Fruit fly (Drosophila melanogaster) whole organism, embryonic: ENCODE data around the gene AstA-R1.
A peak's percentile ranks its signal among the peaks of the same experiment; 100 is the strongest.

ENCODE experiments used
- Bdp1 ChIP-seq: fragments of 200-800 bp; sonication (Bioruptor generic); optimal IDR thresholded peaks from 3 replicates; lab custom pipeline; 2016; ENCODE audit warnings: missing biosample characterization, missing genetic modification characterization
- CG10274 ChIP-seq: fragments of 200-800 bp; sonication (Bioruptor generic); optimal IDR thresholded peaks from 3 replicates; lab custom pipeline; 2017; ENCODE audit warnings: missing biosample characterization, mild to moderate bottlenecking, missing genetic modification characterization
- CG10543 ChIP-seq: fragments of 200-800 bp; sonication (Bioruptor generic); optimal IDR thresholded peaks from 3 replicates; lab custom pipeline; 2017; ENCODE audit warnings: missing biosample characterization, mild to moderate bottlenecking, missing genetic modification characterization, moderate library complexity
- CG11504 ChIP-seq: fragments of 200-800 bp; sonication (Bioruptor generic); optimal IDR thresholded peaks from 3 replicates; lab custom pipeline; 2019; ENCODE audit warnings: missing biosample characterization, mild to moderate bottlenecking, missing genetic modification characterization, moderate library complexity
- CG13123 ChIP-seq: fragments of 200-800 bp; sonication (Bioruptor generic); optimal IDR thresholded peaks from 2 replicates; lab custom pipeline; 2016; ENCODE audit warnings: missing biosample characterization, missing genetic modification characterization
- CG14014 ChIP-seq: fragments of 200-800 bp; sonication (Bioruptor generic); IDR thresholded peaks from 2 replicates; pipeline ENCODE4 v1.3.6; 2022; ENCODE audit warnings: missing biosample characterization, missing genetic modification characterization
- CG14667 ChIP-seq: fragments of 200-800 bp; sonication (Bioruptor generic); IDR thresholded peaks from 2 replicates; pipeline ENCODE4 v1.3.6; 2022; ENCODE audit warnings: missing biosample characterization, missing genetic modification characterization
- CG16813 ChIP-seq: fragments of 200-800 bp; sonication (Bioruptor generic); IDR thresholded peaks from 3 replicates; pipeline ENCODE4 v1.3.6; 2022; ENCODE audit warnings: missing biosample characterization, missing genetic modification characterization; ENCODE audit not compliant: partially characterized antibody
- CG17568 ChIP-seq: fragments of 200-800 bp; sonication (Bioruptor generic); optimal IDR thresholded peaks from 2 replicates; lab custom pipeline; 2018; ENCODE audit warnings: missing biosample characterization, mild to moderate bottlenecking, missing genetic modification characterization, moderate library complexity
- CG2199 ChIP-seq: fragments of 200-800 bp; sonication (Bioruptor generic); IDR thresholded peaks from 3 replicates; pipeline ENCODE4 v1.3.6; 2022; ENCODE audit warnings: missing biosample characterization, missing genetic modification characterization
- CG2875 ChIP-seq: fragments of 200-800 bp; sonication (Bioruptor generic); optimal IDR thresholded peaks from 2 replicates; lab custom pipeline; 2017; ENCODE audit warnings: missing biosample characterization, mild to moderate bottlenecking, missing genetic modification characterization, missing genetic modification reagents
- CG30020 ChIP-seq: fragments of 200-800 bp; optimal IDR thresholded peaks from 2 replicates; lab custom pipeline; 2019; ENCODE audit warnings: missing biosample characterization, mild to moderate bottlenecking, missing genetic modification characterization, moderate library complexity
- CG3163 ChIP-seq: fragments of 200-800 bp; sonication (Bioruptor generic); optimal IDR thresholded peaks from 3 replicates; lab custom pipeline; 2016; ENCODE audit warnings: missing biosample characterization, missing genetic modification characterization
- CG3838 ChIP-seq: fragments of 200-800 bp; sonication (Bioruptor generic); optimal IDR thresholded peaks from 3 replicates; lab custom pipeline; 2016; ENCODE audit warnings: missing biosample characterization, missing genetic modification characterization
- CG3847 ChIP-seq: fragments of 200-800 bp; sonication (Bioruptor generic); IDR thresholded peaks from 2 replicates; pipeline ENCODE4 v1.3.6; 2022; ENCODE audit warnings: missing biosample characterization, missing genetic modification characterization
- CG4328 ChIP-seq: fragments of 200-800 bp; sonication (Bioruptor generic); optimal IDR thresholded peaks from 3 replicates; lab custom pipeline; 2017; ENCODE audit warnings: missing biosample characterization, missing genetic modification reagents, missing genetic modification characterization
- CG4707 ChIP-seq: fragments of 200-800 bp; sonication (Bioruptor generic); optimal IDR thresholded peaks from 2 replicates; lab custom pipeline; 2018; ENCODE audit warnings: missing biosample characterization, mild to moderate bottlenecking, missing genetic modification characterization, moderate library complexity
- CG7839 ChIP-seq: fragments of 200-800 bp; sonication (Bioruptor generic); optimal IDR thresholded peaks from 3 replicates; lab custom pipeline; 2018; ENCODE audit warnings: missing biosample characterization, mild to moderate bottlenecking, missing genetic modification characterization, moderate library complexity
- CG8089 ChIP-seq: fragments of 200-800 bp; sonication (Bioruptor generic); optimal IDR thresholded peaks from 3 replicates; lab custom pipeline; 2016; ENCODE audit warnings: missing biosample characterization, missing genetic modification characterization
- CG8944 ChIP-seq: fragments of 200-800 bp; sonication (Bioruptor generic); optimal IDR thresholded peaks from 3 replicates; lab custom pipeline; 2016; ENCODE audit warnings: missing biosample characterization, missing genetic modification characterization
- Chrac-16 ChIP-seq: fragments of 200-800 bp; sonication (Bioruptor generic); optimal IDR thresholded peaks from 3 replicates; lab custom pipeline; 2016; ENCODE audit warnings: missing biosample characterization, missing genetic modification characterization
- CoRest ChIP-seq: fragments of 200-800 bp; sonication (Bioruptor generic); optimal IDR thresholded peaks from 3 replicates; lab custom pipeline; 2018; ENCODE audit warnings: missing biosample characterization, mild to moderate bottlenecking, missing genetic modification characterization, moderate library complexity
- D ChIP-seq, 2 experiments: fragments of 200-800 bp in 1 of 2; fragments of >200 bp in 1 of 2; sonication (Bioruptor generic) in 1 of 2; optimal IDR thresholded peaks; 2 replicates in 1 of 2; 3 replicates in 1 of 2; lab custom pipeline; 2017; ENCODE audit warnings: mild to moderate bottlenecking in 1 of 2, missing biosample characterization in 1 of 2, missing genetic modification characterization in 1 of 2, missing genetic modification reagents in 1 of 2
- Elba2 ChIP-seq: fragments of 200-800 bp; sonication (Bioruptor generic); optimal IDR thresholded peaks from 3 replicates; lab custom pipeline; 2016; ENCODE audit warnings: missing biosample characterization, missing genetic modification characterization
- Fer1 ChIP-seq: fragments of 200-800 bp; sonication (Bioruptor generic); optimal IDR thresholded peaks from 2 replicates; lab custom pipeline; 2017; ENCODE audit warnings: missing biosample characterization, mild to moderate bottlenecking, missing genetic modification characterization
- HLH3B ChIP-seq: fragments of 200-800 bp; sonication (Bioruptor generic); IDR thresholded peaks from 2 replicates; pipeline ENCODE4 v1.3.6; 2022; ENCODE audit warnings: missing biosample characterization, missing genetic modification characterization
- Hr51 ChIP-seq, 2 experiments: fragments of 200-800 bp; sonication (Bioruptor generic); optimal IDR thresholded peaks; 2 replicates in 1 of 2; 3 replicates in 1 of 2; lab custom pipeline; 2016 to 2018; ENCODE audit warnings: missing biosample characterization in 2 of 2, missing genetic modification characterization in 2 of 2, mild to moderate bottlenecking in 1 of 2, moderate library complexity in 1 of 2
- Hr78 ChIP-seq, 2 experiments: fragments of 200-800 bp in 1 of 2; fragments of >200 bp in 1 of 2; sonication (Bioruptor generic) in 1 of 2; optimal IDR thresholded peaks; 2 replicates each; lab custom pipeline; 2017 to 2019; ENCODE audit warnings: missing biosample characterization in 2 of 2, missing genetic modification characterization in 2 of 2, mild to moderate bottlenecking in 1 of 2, moderate library complexity in 1 of 2
- MTF-1 ChIP-seq: fragments of 200-800 bp; sonication (Bioruptor generic); optimal IDR thresholded peaks from 2 replicates; lab custom pipeline; 2018; ENCODE audit warnings: missing biosample characterization, mild to moderate bottlenecking, missing genetic modification characterization, borderline replicate concordance
- NFAT ChIP-seq: fragments of 200-800 bp; sonication (Bioruptor generic); IDR thresholded peaks from 2 replicates; pipeline ENCODE4 v1.3.6; 2022; ENCODE audit warnings: missing biosample characterization, missing genetic modification characterization
- Ravus ChIP-seq: fragments of 200-800 bp; sonication (Bioruptor generic); IDR thresholded peaks from 2 replicates; pipeline ENCODE4 v1.3.6; 2022; ENCODE audit warnings: missing biosample characterization, missing genetic modification characterization
- Rfx ChIP-seq: fragments of 200-800 bp; sonication (Bioruptor generic); IDR thresholded peaks from 2 replicates; pipeline ENCODE4 v1.3.6; 2022; ENCODE audit warnings: missing biosample characterization, missing genetic modification characterization
- bigmax ChIP-seq: fragments of 200-800 bp; sonication (Bioruptor generic); optimal IDR thresholded peaks from 2 replicates; lab custom pipeline; 2018; ENCODE audit warnings: missing biosample characterization, mild to moderate bottlenecking, missing genetic modification characterization
- cg ChIP-seq: fragments of 200-800 bp; sonication (Bioruptor generic); optimal IDR thresholded peaks from 3 replicates; lab custom pipeline; 2019; ENCODE audit warnings: missing biosample characterization, mild to moderate bottlenecking, missing genetic modification characterization, moderate library complexity
- chn ChIP-seq: fragments of 200-800 bp; sonication (Bioruptor generic); optimal IDR thresholded peaks from 2 replicates; lab custom pipeline; 2016; ENCODE audit warnings: missing biosample characterization, missing genetic modification characterization
- dati ChIP-seq: fragments of 200-800 bp; sonication (Bioruptor generic); IDR thresholded peaks from 2 replicates; pipeline ENCODE4 v1.3.6; 2022; ENCODE audit warnings: missing biosample characterization, missing genetic modification characterization
- esg ChIP-seq: fragments of 200-800 bp; sonication (Bioruptor generic); conservative IDR thresholded peaks from 2 replicates; pipeline ENCODE4 v1.3.6; 2022; ENCODE audit warnings: missing biosample characterization, missing genetic modification characterization
- eyg ChIP-seq: fragments of 200-800 bp; sonication (Bioruptor generic); optimal IDR thresholded peaks from 3 replicates; lab custom pipeline; 2016; ENCODE audit warnings: missing biosample characterization, missing genetic modification characterization
- fd3F ChIP-seq: fragments of 200-800 bp; sonication (Bioruptor generic); optimal IDR thresholded peaks from 2 replicates; lab custom pipeline; 2018; ENCODE audit warnings: missing biosample characterization, mild to moderate bottlenecking, missing genetic modification characterization, moderate library complexity
- fd64A ChIP-seq: fragments of 200-800 bp; sonication (Bioruptor generic); optimal IDR thresholded peaks from 3 replicates; lab custom pipeline; 2018; ENCODE audit warnings: missing biosample characterization, mild to moderate bottlenecking, missing genetic modification characterization
- ftz-f1 ChIP-seq: fragments of 200-800 bp; sonication (Bioruptor generic); optimal IDR thresholded peaks from 2 replicates; lab custom pipeline; 2016; ENCODE audit warnings: missing biosample characterization, missing genetic modification characterization
- kni ChIP-seq: fragments of 200-800 bp; sonication (Bioruptor generic); optimal IDR thresholded peaks from 3 replicates; lab custom pipeline; 2017; ENCODE audit warnings: mild to moderate bottlenecking, missing biosample characterization, missing genetic modification reagents, missing genetic modification characterization
- nau ChIP-seq: fragments of 200-800 bp; sonication (Bioruptor generic); optimal IDR thresholded peaks from 3 replicates; lab custom pipeline; 2017; ENCODE audit warnings: missing biosample characterization, mild to moderate bottlenecking, missing genetic modification characterization, missing genetic modification reagents
- nom ChIP-seq: fragments of 200-800 bp; sonication (Bioruptor generic); optimal IDR thresholded peaks from 2 replicates; lab custom pipeline; 2017; ENCODE audit warnings: missing biosample characterization, missing genetic modification characterization, mild to moderate bottlenecking, moderate library complexity, missing genetic modification reagents
- phol ChIP-seq: fragments of 200-800 bp; sonication (Bioruptor generic); optimal IDR thresholded peaks from 3 replicates; lab custom pipeline; 2018; ENCODE audit warnings: missing biosample characterization, mild to moderate bottlenecking, missing genetic modification characterization, moderate library complexity
- pnt ChIP-seq: fragments of 200-800 bp; sonication (Bioruptor generic); optimal IDR thresholded peaks from 3 replicates; lab custom pipeline; 2016; ENCODE audit warnings: missing biosample characterization, missing genetic modification characterization
- usp ChIP-seq: fragments of >200 bp; optimal IDR thresholded peaks from 2 replicates; lab custom pipeline; 2017; ENCODE audit warnings: missing biosample characterization, missing genetic modification characterization
- wek ChIP-seq: fragments of 200-800 bp; sonication (Bioruptor generic); optimal IDR thresholded peaks from 3 replicates; lab custom pipeline; 2018; ENCODE audit warnings: missing biosample characterization, mild to moderate bottlenecking, missing genetic modification characterization, moderate library complexity
- z ChIP-seq: fragments of 200-800 bp; sonication (Bioruptor generic); IDR thresholded peaks from 3 replicates; pipeline ENCODE4 v1.3.6; 2022; ENCODE audit warnings: missing biosample characterization, missing genetic modification characterization

AstA-R1 gene

dm6 chrX:3696540-3697206, 122.3 kb downstream of the AstA-R1 start (continued):
- TF ChIP-seq ftz-f1: no peak
- TF ChIP-seq Chrac-16 (GFP tag; lab: Kevin White, UChicago): peak; percentile 5
- TF ChIP-seq MTF-1: no peak
- TF ChIP-seq CG8944: no peak
- TF ChIP-seq Hr51 (GFP tag; optimal IDR thresholded peaks at IDR 0.05; lab: Kevin White, UChicago): no peak
- TF ChIP-seq CG4328 (GFP tag; lab: Kevin White, UChicago): no peak
- TF ChIP-seq cg: peak; percentile 7
- TF ChIP-seq Hr78 (GFP tag; optimal IDR thresholded peaks at IDR 0.05; lab: Kevin White, UChicago): no peak
- TF ChIP-seq wek: no peak
- no peak for TF ChIP-seq CG3847
- no peak for TF ChIP-seq fd64A (GFP tag; lab: Kevin White, UChicago)
- TF ChIP-seq CG4707: no peak
- TF ChIP-seq pnt (GFP tag; lab: Kevin White, UChicago): no peak
- no peak for TF ChIP-seq CG13123 (GFP tag; lab: Kevin White, UChicago)
- TF ChIP-seq z (GFP tag; lab: Robert Waterston, UW): no peak
- no peak for TF ChIP-seq bigmax (GFP tag; lab: Kevin White, UChicago)
- TF ChIP-seq CoRest: no peak
- no peak for TF ChIP-seq fd3F (GFP tag; lab: Kevin White, UChicago)
- peak; percentile 22 for TF ChIP-seq CG11504 (tag; lab: Kevin White, UChicago)
- TF ChIP-seq chn: no peak
- TF ChIP-seq Rfx (GFP tag; lab: Robert Waterston, UW): no peak
- TF ChIP-seq CG14667 (GFP tag; lab: Robert Waterston, UW): no peak
- 0 out of 2 replicates have a peak, but pooled peaks have one; percentile 6 for TF ChIP-seq HLH3B (GFP tag; lab: Robert Waterston, UW)
- peak; percentile 25 for TF ChIP-seq phol (tag; lab: Kevin White, UChicago)
- no peak for TF ChIP-seq Fer1 (GFP tag; lab: Kevin White, UChicago)
- no peak for TF ChIP-seq nau
- no peak for TF ChIP-seq nom
- no peak for TF ChIP-seq Elba2 (GFP tag; lab: Kevin White, UChicago)
- TF ChIP-seq CG16813 (GFP tag; lab: Robert Waterston, UW): no peak
- TF ChIP-seq esg (GFP tag; lab: Robert Waterston, UW): no peak
- no peak for TF ChIP-seq CG10274 (GFP tag; lab: Kevin White, UChicago)
- no peak for TF ChIP-seq CG7839 (tag; lab: Kevin White, UChicago)
- TF ChIP-seq CG3838 (GFP tag; lab: Kevin White, UChicago): no peak
- TF ChIP-seq eyg (GFP tag; lab: Kevin White, UChicago): no peak
- TF ChIP-seq D (optimal IDR thresholded peaks at IDR 0.05; lab: Kevin White, UChicago): no peak
- TF ChIP-seq D (GFP tag; optimal IDR thresholded peaks at IDR 0.05; lab: Kevin White, UChicago): peak; percentile 13
- TF ChIP-seq kni: peak; percentile 42
- TF ChIP-seq CG8089: no peak
- no peak for TF ChIP-seq CG10543
- no peak for TF ChIP-seq Ravus (GFP tag; lab: Robert Waterston, UW)
- TF ChIP-seq CG14014 (GFP tag; lab: Robert Waterston, UW): no peak
- TF ChIP-seq CG2875 (GFP tag; lab: Kevin White, UChicago): no peak
- no peak for TF ChIP-seq NFAT (GFP tag; lab: Robert Waterston, UW)
- no peak for TF ChIP-seq CG3163 (GFP tag; lab: Kevin White, UChicago)
- no peak for TF ChIP-seq CG30020 (tag; lab: Kevin White, UChicago)
- no peak for TF ChIP-seq CG17568
- no peak for TF ChIP-seq usp (GFP tag; lab: Kevin White, UChicago)
- TF ChIP-seq dati (GFP tag; lab: Robert Waterston, UW): no peak
- no peak for TF ChIP-seq Bdp1 (GFP tag; lab: Kevin White, UChicago)
- TF ChIP-seq CG2199 (GFP tag; lab: Robert Waterston, UW): no peak
